Worm (Caenorhabditis elegans) whole organism, L3 larva: ENCODE measurements around the gene mtl-2.

ENCODE experiments used
- egl-27 ChIP-seq: sonication (generic microtip); optimal IDR thresholded peaks from 4 replicates; lab custom pipeline; 2017; ENCODE audit warnings: missing biosample characterization, missing genetic modification reagents, missing genetic modification characterization
- elt-2 ChIP-seq: sonication (generic microtip); optimal IDR thresholded peaks from 2 replicates; lab custom pipeline; 2016; ENCODE audit warnings: missing genetic modification reagents, mild to moderate bottlenecking, missing genetic modification characterization, missing compliant biosample characterization
- fkh-10 ChIP-seq: sonication (generic microtip); optimal IDR thresholded peaks from 2 replicates; lab custom pipeline; 2017; ENCODE audit warnings: missing biosample characterization, missing genetic modification reagents, missing genetic modification characterization
- mdl-1 ChIP-seq: fragments of 150-350 bp; optimal IDR thresholded peaks from 2 replicates; lab custom pipeline; 2014; ENCODE audit warnings: missing biosample characterization, missing genetic modification characterization
- unc-39 ChIP-seq: sonication (generic microtip); optimal IDR thresholded peaks from 4 replicates; lab custom pipeline; 2017; ENCODE audit warnings: missing biosample characterization, missing genetic modification characterization
- unc-62 ChIP-seq: fragments of 150-350 bp; sonication (generic microtip); optimal IDR thresholded peaks from 4 replicates; lab custom pipeline; 2014; ENCODE audit warnings: missing biosample characterization, missing genetic modification reagents, missing genetic modification characterization
- zag-1 ChIP-seq: fragments of 150-350 bp; optimal IDR thresholded peaks from 2 replicates; lab custom pipeline; 2014; ENCODE audit warnings: missing biosample characterization, missing genetic modification characterization
- ztf-11 ChIP-seq: fragments of 150-350 bp; optimal IDR thresholded peaks from 2 replicates; lab custom pipeline; 2014; ENCODE audit warnings: missing biosample characterization, missing genetic modification characterization

- TF ChIP-seq elt-2 (tag; lab: Kevin White, UChicago), result no peak
- TF ChIP-seq unc-62 (GFP tag; lab: Kevin White, UChicago), result no peak
- TF ChIP-seq ztf-11 (tag; lab: Kevin White, UChicago), result no peak
- no peak for TF ChIP-seq fkh-10 (GFP tag; lab: Kevin White, UChicago)
- TF ChIP-seq mdl-1 (tag; lab: Kevin White, UChicago), result no peak
- no peak for TF ChIP-seq egl-27 (tag; lab: Kevin White, UChicago)
- TF ChIP-seq zag-1 (tag; lab: Kevin White, UChicago), result no peak
- TF ChIP-seq unc-39 (tag; lab: Kevin White, UChicago), result no peak
These were observed 8.5 kb downstream of the mtl-2 start for ce11 chrV:14010021-14010420.
